Worm (Caenorhabditis elegans) whole organism, midembryonic: ENCODE data around the gene nadk-1.

Experiments used
- flt-1 ChIP-seq: fragments of 200-800 bp; sonication (Bioruptor generic); IDR thresholded peaks from 2 replicates; pipeline ENCODE4 v1.3.6; 2022; ENCODE audit warnings: missing genetic modification characterization, missing compliant biosample characterization
- ref-1 ChIP-seq: fragments of 200-800 bp; sonication (Bioruptor generic); conservative IDR thresholded peaks from 2 replicates; pipeline ENCODE4 v1.3.6; 2022; ENCODE audit warnings: missing genetic modification reagents, missing genetic modification characterization, missing compliant biosample characterization
- tab-1 ChIP-seq: fragments of 200-800 bp; sonication (Bioruptor generic); IDR thresholded peaks from 2 replicates; pipeline ENCODE4 v1.3.6; 2022; ENCODE audit warnings: missing genetic modification characterization, missing compliant biosample characterization
- ztf-29 ChIP-seq: fragments of 200-800 bp; sonication (Bioruptor generic); IDR thresholded peaks from 2 replicates; pipeline ENCODE4 v1.3.6; 2022; ENCODE audit warnings: missing genetic modification reagents, missing genetic modification characterization, missing compliant biosample characterization

ce11 chrIV:1459826-1460489 lies 3.1 kb downstream of the nadk-1 start:
- TF ChIP-seq tab-1 (no peak), ref-1 (GFP tag; lab: Robert Waterston, UW) (no peak), flt-1 (GFP tag; lab: Robert Waterston, UW) (no peak), ztf-29 (no peak)
